Fruit fly (Drosophila melanogaster): Measurements from ENCODE around the gene Agpat1.
A peak's percentile ranks its signal among the peaks of the same experiment; 100 is the strongest.

The Agpat1 gene

DNA sequence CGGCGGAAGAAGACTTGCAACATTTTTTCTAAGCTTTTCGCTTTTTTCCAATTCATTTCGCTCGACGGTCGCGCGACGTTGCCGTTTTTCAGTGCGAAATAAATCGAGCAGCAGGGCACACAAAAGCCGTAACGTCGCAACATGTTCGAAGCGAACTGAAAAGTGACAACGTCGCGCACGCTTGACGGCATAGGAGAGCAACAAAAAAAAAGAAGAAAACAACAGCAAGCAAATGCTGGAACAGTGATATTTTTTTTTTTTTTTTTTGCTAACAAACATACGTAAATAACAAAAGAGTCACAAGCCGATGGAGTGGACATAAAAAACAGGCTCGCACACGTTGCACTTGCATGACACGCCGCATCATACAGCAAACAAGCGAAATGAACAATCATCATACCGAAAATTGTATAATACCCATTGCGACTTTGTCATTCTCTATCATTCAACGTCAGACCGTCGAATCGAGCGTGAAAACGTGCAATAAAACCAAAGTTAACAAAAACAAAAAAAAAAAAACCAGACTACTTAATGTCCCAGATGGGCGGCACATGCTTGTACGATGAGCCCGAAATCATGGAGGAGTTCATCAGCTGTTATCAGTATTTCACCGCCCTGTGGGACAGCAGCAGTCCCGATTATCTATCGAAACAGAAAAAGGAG, 20.9 kb upstream of the Agpat1 start, which contains the start of gene CG4004 (continued):
- no peak for TF ChIP-seq Eip93F (GFP tag; optimal IDR thresholded peaks at IDR 0.05)
- TF ChIP-seq dac (GFP tag; optimal IDR thresholded peaks at IDR 0.05) = no peak
- TF ChIP-seq fd85E (GFP tag; optimal IDR thresholded peaks at IDR 0.05) = no peak
- no peak for TF ChIP-seq Hr38 (GFP tag; optimal IDR thresholded peaks at IDR 0.05)
- no peak for TF ChIP-seq Smox (GFP tag; optimal IDR thresholded peaks at IDR 0.05)
- no peak for TF ChIP-seq salr (GFP tag; optimal IDR thresholded peaks at IDR 0.05)
- TF ChIP-seq esn (GFP tag; optimal IDR thresholded peaks at IDR 0.05) = no peak
- TF ChIP-seq vri (GFP tag; optimal IDR thresholded peaks at IDR 0.05) = peak; percentile 34
- peak; percentile 46 for TF ChIP-seq Eip78C (GFP tag)

DNA sequence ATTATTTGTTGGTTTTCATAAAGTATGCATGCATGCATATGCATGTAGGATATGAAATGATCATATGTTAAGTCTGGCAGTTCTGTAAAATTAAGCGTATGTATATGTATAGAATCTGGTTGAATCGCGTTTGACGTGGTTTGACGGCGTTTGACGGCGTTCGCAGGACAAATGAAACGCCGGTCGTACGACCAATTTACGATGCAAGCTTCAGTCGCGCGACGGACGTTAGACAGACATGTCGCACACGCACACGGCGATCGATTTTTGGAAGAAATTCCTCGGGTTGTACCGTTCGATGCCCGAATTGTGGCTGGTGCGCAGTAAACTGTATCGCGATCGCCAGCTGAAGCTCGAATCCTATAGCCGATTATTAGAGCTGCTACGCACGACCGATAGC, 19.9 kb upstream of the Agpat1 start:
- TF ChIP-seq spab (GFP tag; optimal IDR thresholded peaks at IDR 0.05) = no peak
- no peak for TF ChIP-seq CG9139 (GFP tag; optimal IDR thresholded peaks at IDR 0.05)
- TF ChIP-seq CG1621 (tag; optimal IDR thresholded peaks at IDR 0.05) = no peak
- no peak for TF ChIP-seq esn (GFP tag; optimal IDR thresholded peaks at IDR 0.05)
- no peak for TF ChIP-seq CG11762 (GFP tag; optimal IDR thresholded peaks at IDR 0.05; ENCODE audit: insufficient read depth)
- no peak for TF ChIP-seq cyc (GFP tag; optimal IDR thresholded peaks at IDR 0.05)
- no peak for TF ChIP-seq salr (GFP tag; optimal IDR thresholded peaks at IDR 0.05)
- no peak for TF ChIP-seq Hr39 (GFP tag; optimal IDR thresholded peaks at IDR 0.05)
- no peak for TF ChIP-seq Eip93F (GFP tag; optimal IDR thresholded peaks at IDR 0.05)
- TF ChIP-seq CG6808 (GFP tag; optimal IDR thresholded peaks at IDR 0.05) = no peak
- no peak for TF ChIP-seq Smox (GFP tag; optimal IDR thresholded peaks at IDR 0.05)
- no peak for TF ChIP-seq CG8119 (GFP tag; IDR thresholded peaks at IDR 0.05)
- TF ChIP-seq CG7368 (GFP tag; optimal IDR thresholded peaks at IDR 0.05) = no peak
- no peak for TF ChIP-seq CG6792 (GFP tag; optimal IDR thresholded peaks at IDR 0.05)
- TF ChIP-seq Sox102F (GFP tag; optimal IDR thresholded peaks at IDR 0.05) = no peak
- TF ChIP-seq CG10669 (GFP tag; optimal IDR thresholded peaks at IDR 0.05) = no peak

DNA sequence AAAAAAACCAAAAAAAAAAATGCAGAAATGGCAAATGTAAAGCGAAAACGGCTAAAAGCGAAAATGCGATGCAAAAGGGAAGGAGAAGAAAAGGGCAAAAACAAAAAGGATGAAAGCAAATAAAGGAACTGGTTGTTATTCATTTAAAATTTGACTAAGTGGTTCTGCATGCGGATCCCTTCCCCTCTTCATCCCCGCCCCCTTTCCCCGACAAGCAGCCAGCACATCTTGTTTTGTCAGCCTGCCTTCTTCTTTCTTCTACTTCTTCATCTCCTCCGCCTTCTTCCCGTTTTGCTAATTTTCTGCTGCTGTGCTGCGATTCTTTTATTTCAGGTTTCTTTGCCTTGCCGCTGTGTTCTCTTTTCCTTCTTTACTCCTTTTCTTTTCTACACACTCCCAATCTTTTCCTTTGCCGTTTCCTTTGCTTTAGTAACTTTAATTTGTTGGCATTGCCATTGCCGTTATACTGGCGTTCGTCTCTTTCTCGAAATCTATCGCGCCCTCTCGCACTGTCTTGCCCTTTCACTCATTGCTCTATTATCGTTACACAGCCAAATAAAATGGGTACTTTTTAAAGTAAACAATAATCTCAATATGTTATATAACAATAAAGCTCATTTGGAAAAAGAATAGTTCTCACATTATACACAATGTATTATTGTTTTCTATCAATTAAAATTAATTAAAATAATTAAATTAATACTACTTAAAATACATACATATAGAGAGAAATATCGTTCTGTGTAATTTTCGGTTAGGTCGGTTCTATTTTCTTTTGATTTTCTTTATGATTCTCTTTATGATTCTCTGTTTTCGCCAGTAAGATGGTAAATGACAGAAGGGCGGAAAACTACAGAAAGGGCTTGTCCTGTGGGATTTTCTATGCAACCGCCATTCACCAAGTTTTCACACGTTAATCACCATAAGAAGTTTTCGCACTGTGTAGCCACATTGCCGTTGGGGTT, 17.0 kb upstream of the Agpat1 start:
- TF ChIP-seq CG8119 (GFP tag; IDR thresholded peaks at IDR 0.05) = peak; percentile 16; the same call in 2 of the 3 replicates
- TF ChIP-seq CG11762 (GFP tag; optimal IDR thresholded peaks at IDR 0.05; ENCODE audit: insufficient read depth) = peak; percentile 23
- TF ChIP-seq Smox (GFP tag; optimal IDR thresholded peaks at IDR 0.05) = peak; percentile 59
- no peak for TF ChIP-seq dac (GFP tag; optimal IDR thresholded peaks at IDR 0.05)
- TF ChIP-seq CG15336 (GFP tag; IDR thresholded peaks at IDR 0.05) = peak; percentile 19; the same call in 1 of the 2 replicates
- TF ChIP-seq net (GFP tag; optimal IDR thresholded peaks at IDR 0.05) = peak; percentile 34
- no peak for TF ChIP-seq dsx (GFP tag; optimal IDR thresholded peaks at IDR 0.05; ENCODE audit: poor library complexity, severe bottlenecking)
- TF ChIP-seq Gug (GFP tag; IDR thresholded peaks at IDR 0.05) = no peak
- TF ChIP-seq acj6 (GFP tag; optimal IDR thresholded peaks at IDR 0.05) = peak; percentile 62
- no peak for TF ChIP-seq fd85E (GFP tag; optimal IDR thresholded peaks at IDR 0.05)
- TF ChIP-seq vri (GFP tag; optimal IDR thresholded peaks at IDR 0.05) = no peak
- peak; percentile 51 for TF ChIP-seq achi (GFP tag; optimal IDR thresholded peaks at IDR 0.05)
- TF ChIP-seq CG16779 (tag; optimal IDR thresholded peaks at IDR 0.05) = peak; percentile 31
- TF ChIP-seq Hr4 (GFP tag; optimal IDR thresholded peaks at IDR 0.05) = peak; percentile 17
- TF ChIP-seq Sox15 (GFP tag; optimal IDR thresholded peaks at IDR 0.05) = peak; percentile 52
- peak; percentile 40 for TF ChIP-seq pdm3 (GFP tag; optimal IDR thresholded peaks at IDR 0.05)
- TF ChIP-seq CG6163 (GFP tag; IDR thresholded peaks at IDR 0.05) = peak; percentile 86
- TF ChIP-seq CG3032 (tag; optimal IDR thresholded peaks at IDR 0.05) = peak; percentile 60
- no peak for TF ChIP-seq Hr38 (GFP tag; optimal IDR thresholded peaks at IDR 0.05)
- TF ChIP-seq CG9139 (GFP tag; optimal IDR thresholded peaks at IDR 0.05) = no peak
- no peak for TF ChIP-seq fkh (GFP tag; optimal IDR thresholded peaks at IDR 0.05)
- TF ChIP-seq Met (GFP tag; optimal IDR thresholded peaks at IDR 0.05) = peak; percentile 30
- no peak for TF ChIP-seq CG1621 (tag; optimal IDR thresholded peaks at IDR 0.05)
- peak; percentile 22 for TF ChIP-seq Eip93F (GFP tag; optimal IDR thresholded peaks at IDR 0.05)
- TF ChIP-seq topi (GFP tag; optimal IDR thresholded peaks at IDR 0.05) = peak; percentile 64
- TF ChIP-seq CG6808 (GFP tag; optimal IDR thresholded peaks at IDR 0.05) = peak; percentile 57
- TF ChIP-seq Eip75B (GFP tag; optimal IDR thresholded peaks at IDR 0.05) = no peak
- peak; percentile 89 for TF ChIP-seq Eip78C (GFP tag)
- peak; percentile 44 for TF ChIP-seq CG10669 (GFP tag; optimal IDR thresholded peaks at IDR 0.05)
- peak; percentile 38 for TF ChIP-seq cyc (GFP tag; optimal IDR thresholded peaks at IDR 0.05)
- TF ChIP-seq esn (GFP tag; optimal IDR thresholded peaks at IDR 0.05) = peak; percentile 52
- peak; percentile 64 for TF ChIP-seq CG3919 (GFP tag; optimal IDR thresholded peaks at IDR 0.05)
- no peak for TF ChIP-seq Ets21C (GFP tag; optimal IDR thresholded peaks at IDR 0.05)
- TF ChIP-seq svp (GFP tag) = peak; percentile 83
- TF ChIP-seq Ets96B (tag; optimal IDR thresholded peaks at IDR 0.05) = peak; percentile 58
